Worm (Caenorhabditis elegans) whole organism, L1 larva: ENCODE measurements around the gene fkb-4.

Experiments
- dsc-1 ChIP-seq: sonication (generic microtip); optimal IDR thresholded peaks from 2 replicates; lab custom pipeline; 2016; ENCODE audit warnings: mild to moderate bottlenecking, missing genetic modification characterization, missing compliant biosample characterization
- egl-27 ChIP-seq, 2 experiments: fragments of 150-350 bp in 1 of 2; sonication (generic microtip); optimal IDR thresholded peaks; 3 replicates each; lab custom pipeline; 2017 to 2018; ENCODE audit warnings: missing biosample characterization in 2 of 2, missing genetic modification characterization in 2 of 2, missing genetic modification reagents in 2 of 2
- elt-3 ChIP-seq, 6 experiments: fragments of 150-350 bp in 1 of 6; sonication (generic microtip); optimal IDR thresholded peaks; 2 replicates each; lab custom pipeline; 2017 to 2018; ENCODE audit warnings: missing biosample characterization in 6 of 6, missing genetic modification characterization in 6 of 6, inconsistent platforms in 1 of 6
- fos-1 ChIP-seq: fragments of 150-350 bp; optimal IDR thresholded peaks from 2 replicates; lab custom pipeline; 2014; ENCODE audit warnings: missing biosample characterization, missing genetic modification characterization
- lin-35 ChIP-seq, 2 experiments: fragments of 150-350 bp; optimal IDR thresholded peaks; 2 replicates each; lab custom pipeline; 2014; ENCODE audit warnings: missing biosample characterization in 2 of 2, missing genetic modification characterization in 2 of 2, missing genetic modification reagents in 2 of 2
- mdl-1 ChIP-seq, 2 experiments: fragments of 150-350 bp; optimal IDR thresholded peaks; 2 replicates each; lab custom pipeline; 2014 to 2017; ENCODE audit warnings: missing biosample characterization in 2 of 2, missing genetic modification characterization in 2 of 2, inconsistent platforms in 1 of 2
- snpc-4 ChIP-seq: fragments of 150-350 bp; optimal IDR thresholded peaks from 2 replicates; lab custom pipeline; 2014; ENCODE audit warnings: missing biosample characterization, missing genetic modification characterization
- vab-15 ChIP-seq: sonication (generic microtip); optimal IDR thresholded peaks from 2 replicates; lab custom pipeline; 2017; ENCODE audit warnings: missing genotype, mild to moderate bottlenecking, missing genetic modification characterization, missing compliant biosample characterization
- ztf-11 ChIP-seq, 2 experiments: sonication (generic microtip); optimal IDR thresholded peaks; 2 replicates each; lab custom pipeline; 2016 to 2017; ENCODE audit warnings: missing genetic modification characterization in 2 of 2, missing biosample characterization in 1 of 2, missing compliant biosample characterization in 1 of 2

DNA sequence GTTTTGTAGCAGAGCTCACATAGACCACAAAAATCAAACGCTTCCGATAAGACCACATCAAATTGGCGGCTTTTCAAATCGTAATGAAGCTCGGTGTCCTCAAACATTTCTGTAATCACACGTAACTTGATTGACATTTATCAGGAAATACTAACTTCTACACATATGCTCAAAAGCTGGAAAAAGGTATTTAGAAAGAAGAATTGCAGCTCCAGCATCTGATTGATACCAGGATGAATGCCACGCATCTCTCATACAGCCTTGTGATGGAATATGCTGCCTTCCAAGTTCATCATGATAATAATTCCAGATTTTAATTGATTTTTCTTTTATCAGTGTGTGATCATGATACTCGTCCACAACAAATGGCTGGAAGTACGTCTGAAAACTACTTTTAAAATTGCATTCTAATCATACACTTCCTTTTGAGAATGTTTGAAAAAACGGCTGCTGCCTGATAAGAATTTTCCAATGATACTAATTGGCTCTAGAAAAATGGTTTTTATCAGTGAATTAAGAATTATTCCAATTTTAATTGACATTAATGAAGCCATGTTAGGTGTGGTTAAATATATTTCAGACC is 10.1 kb upstream of the fkb-4 start:
- TF ChIP-seq fos-1 (no peak), egl-27 (tag; optimal IDR thresholded peaks at IDR 0.05; lab: Kevin White, UChicago) (no peak), dsc-1 (no peak), lin-35 (GFP tag; optimal IDR thresholded peaks at IDR 0.05; lab: Kevin White, UChicago) (no peak), vab-15 (no peak), mdl-1 (tag; optimal IDR thresholded peaks at IDR 0.05; lab: Kevin White, UChicago) (no peak), elt-3 (tag; optimal IDR thresholded peaks at IDR 0.05; lab: Kevin White, UChicago) (no peak), snpc-4 (tag; lab: Kevin White, UChicago) (no peak), ztf-11 (tag; optimal IDR thresholded peaks at IDR 0.05; lab: Kevin White, UChicago) (no peak)
